Worm (Caenorhabditis elegans) whole organism, L4 larva: ENCODE measurements around the gene plx-2.

Experiments
- attf-4 ChIP-seq: sonication (generic microtip); optimal IDR thresholded peaks from 3 replicates; lab custom pipeline; 2017; ENCODE audit warnings: missing biosample characterization, missing genetic modification characterization
- lin-15B ChIP-seq: fragments of 150-350 bp; sonication (generic microtip); optimal IDR thresholded peaks from 3 replicates; lab custom pipeline; 2014; ENCODE audit warnings: missing biosample characterization, missing genetic modification characterization
- lin-39 ChIP-seq: fragments of 150-350 bp; optimal IDR thresholded peaks from 2 replicates; lab custom pipeline; 2014; ENCODE audit warnings: missing biosample characterization, missing genetic modification reagents, missing genetic modification characterization
- lir-3 ChIP-seq: sonication (generic microtip); optimal IDR thresholded peaks from 2 replicates; lab custom pipeline; 2016; ENCODE audit warnings: mild to moderate bottlenecking, missing genetic modification characterization, missing compliant biosample characterization
- mdt-29 ChIP-seq: fragments of 200-800 bp; sonication (Bioruptor generic); IDR thresholded peaks from 2 replicates; pipeline ENCODE4 v1.3.6; 2022; ENCODE audit warnings: missing genetic modification reagents, missing genetic modification characterization, missing compliant biosample characterization
- nhr-77 ChIP-seq: fragments of 150-350 bp; optimal IDR thresholded peaks from 2 replicates; lab custom pipeline; 2014; ENCODE audit warnings: missing biosample characterization, missing genetic modification characterization
- tag-97 ChIP-seq: fragments of 200-800 bp; sonication (Bioruptor generic); IDR thresholded peaks from 2 replicates; pipeline ENCODE4 v1.3.6; 2022; ENCODE audit warnings: missing genetic modification characterization, missing compliant biosample characterization
- zip-11 ChIP-seq: fragments of 200-800 bp; sonication (Bioruptor generic); IDR thresholded peaks from 2 replicates; pipeline ENCODE4 v1.3.6; 2022; ENCODE audit warnings: missing genetic modification characterization, missing compliant biosample characterization

ce11 chrII:14455332-14455731, 30.6 kb upstream of the plx-2 start, which contains the start of gene dmsr-6:
- TF ChIP-seq lin-15B: no peak
- no peak for TF ChIP-seq nhr-77 (tag; lab: Kevin White, UChicago)
- TF ChIP-seq zip-11 (GFP tag; lab: Robert Waterston, UW): no peak
- no peak for TF ChIP-seq mdt-29
- TF ChIP-seq lin-39 (tag; lab: Kevin White, UChicago): no peak
- TF ChIP-seq lir-3 (tag; lab: Kevin White, UChicago): no peak
- TF ChIP-seq tag-97 (GFP tag; lab: Robert Waterston, UW): no peak
- TF ChIP-seq attf-4 (tag; lab: Kevin White, UChicago): no peak
